Worm (Caenorhabditis elegans) whole organism, L1 larva: ENCODE measurements around the gene lips-2.

Source experiments
- alr-1 ChIP-seq: fragments of 200-800 bp; sonication (Bioruptor generic); optimal IDR thresholded peaks from 2 replicates; lab custom pipeline; 2018; ENCODE audit warnings: borderline replicate concordance, mild to moderate bottlenecking, missing genetic modification characterization, missing compliant biosample characterization
- ces-1 ChIP-seq: fragments of 150-350 bp; optimal IDR thresholded peaks from 2 replicates; lab custom pipeline; 2014; ENCODE audit warnings: missing biosample characterization, missing genetic modification reagents, missing genetic modification characterization
- efl-1 ChIP-seq, 4 experiments: fragments of 150-350 bp; optimal IDR thresholded peaks in 3 of 4; peaks in 1 of 4; 1 replicate in 1 of 4; 2 replicates in 3 of 4; lab custom pipeline; 2014; ENCODE audit warnings: missing biosample characterization in 2 of 4, missing genetic modification characterization in 2 of 4, missing genetic modification reagents in 2 of 4
- egl-27 ChIP-seq, 2 experiments: fragments of 150-350 bp in 1 of 2; sonication (generic microtip); optimal IDR thresholded peaks; 3 replicates each; lab custom pipeline; 2017 to 2018; ENCODE audit warnings: missing biosample characterization in 2 of 2, missing genetic modification characterization in 2 of 2, missing genetic modification reagents in 2 of 2
- elt-2 ChIP-seq: sonication (generic microtip); optimal IDR thresholded peaks from 2 replicates; lab custom pipeline; 2016; ENCODE audit warnings: missing genetic modification characterization, mild to moderate bottlenecking, inconsistent platforms, missing compliant biosample characterization, missing genetic modification reagents
- elt-3 ChIP-seq, 6 experiments: fragments of 150-350 bp in 1 of 6; sonication (generic microtip); optimal IDR thresholded peaks; 2 replicates each; lab custom pipeline; 2017 to 2018; ENCODE audit warnings: missing biosample characterization in 6 of 6, missing genetic modification characterization in 6 of 6, inconsistent platforms in 1 of 6
- fkh-10 ChIP-seq: sonication (generic microtip); optimal IDR thresholded peaks from 2 replicates; lab custom pipeline; 2017; ENCODE audit warnings: missing biosample characterization, missing genetic modification reagents, missing genetic modification characterization
- grh-1 ChIP-seq: fragments of 200-800 bp; sonication (Bioruptor generic); IDR thresholded peaks from 2 replicates; pipeline ENCODE4 v1.3.6; 2022; ENCODE audit warnings: missing genetic modification reagents, missing genetic modification characterization, missing compliant biosample characterization
- hlh-17 ChIP-seq: fragments of 200-800 bp; sonication (Bioruptor generic); optimal IDR thresholded peaks from 2 replicates; lab custom pipeline; 2018; ENCODE audit warnings: missing genetic modification characterization, mild to moderate bottlenecking, missing compliant biosample characterization, moderate library complexity, borderline replicate concordance
- irx-1 ChIP-seq: sonication (generic microtip); optimal IDR thresholded peaks from 2 replicates; lab custom pipeline; 2016; ENCODE audit warnings: missing genetic modification characterization, missing compliant biosample characterization
- isw-1 ChIP-seq: fragments of 200-800 bp; sonication (Bioruptor generic); IDR thresholded peaks from 2 replicates; pipeline ENCODE4 v1.3.6; 2022; ENCODE audit warnings: missing genetic modification characterization, missing compliant biosample characterization
- lin-14 ChIP-seq: fragments of 200-800 bp; sonication (Bioruptor generic); optimal IDR thresholded peaks from 2 replicates; lab custom pipeline; 2018; ENCODE audit warnings: mild to moderate bottlenecking, missing genetic modification characterization, moderate library complexity, missing compliant biosample characterization
- lin-15B ChIP-seq: fragments of 150-350 bp; sonication (generic microtip); optimal IDR thresholded peaks from 3 replicates; lab custom pipeline; 2014; ENCODE audit warnings: missing biosample characterization, missing genetic modification characterization
- lsy-2 ChIP-seq, 2 experiments: fragments of 150-350 bp; optimal IDR thresholded peaks; 2 replicates each; lab custom pipeline; 2014; ENCODE audit warnings: missing biosample characterization in 2 of 2, missing genetic modification characterization in 2 of 2
- mab-9 ChIP-seq: fragments of 200-800 bp; sonication (Bioruptor generic); IDR thresholded peaks from 2 replicates; pipeline ENCODE4 v1.3.6; 2022; ENCODE audit warnings: missing genetic modification reagents, missing genetic modification characterization, missing compliant biosample characterization
- mef-2 ChIP-seq: fragments of 150-350 bp; optimal IDR thresholded peaks from 2 replicates; lab custom pipeline; 2014; ENCODE audit warnings: missing biosample characterization, missing genetic modification characterization
- mep-1 ChIP-seq: fragments of 150-350 bp; optimal IDR thresholded peaks from 2 replicates; lab custom pipeline; 2014; ENCODE audit warnings: missing biosample characterization, missing genetic modification characterization
- nhr-12 ChIP-seq: sonication (generic microtip); optimal IDR thresholded peaks from 2 replicates; lab custom pipeline; 2017; ENCODE audit warnings: missing biosample characterization, missing genetic modification characterization
- nhr-19 ChIP-seq: fragments of 200-800 bp; sonication (Bioruptor generic); conservative IDR thresholded peaks from 2 replicates; pipeline ENCODE4 v1.3.6; 2022; ENCODE audit warnings: missing genetic modification characterization, missing compliant biosample characterization
- nhr-237 ChIP-seq: fragments of 150-350 bp; optimal IDR thresholded peaks from 2 replicates; lab custom pipeline; 2014; ENCODE audit warnings: missing biosample characterization, missing genetic modification characterization
- nhr-84 ChIP-seq: sonication (generic microtip); optimal IDR thresholded peaks from 2 replicates; lab custom pipeline; 2017; ENCODE audit warnings: missing biosample characterization, missing genetic modification characterization
- nhr-85 ChIP-seq: sonication (generic microtip); peaks from one replicate; lab custom pipeline; 2016; ENCODE audit warnings: missing genetic modification characterization, inconsistent platforms, missing compliant biosample characterization
- nhr-90 ChIP-seq: sonication (generic microtip); optimal IDR thresholded peaks from 2 replicates; lab custom pipeline; 2016; ENCODE audit warnings: mild to moderate bottlenecking, missing genetic modification characterization, missing compliant biosample characterization; ENCODE audit not compliant: poor library complexity
- pag-3 ChIP-seq: sonication (generic microtip); optimal IDR thresholded peaks from 2 replicates; lab custom pipeline; 2017; ENCODE audit warnings: missing genetic modification characterization, mild to moderate bottlenecking, missing compliant biosample characterization, antibody characterized with exemption, borderline replicate concordance; ENCODE audit not compliant: insufficient read depth
- pqm-1 ChIP-seq: sonication (generic microtip); optimal IDR thresholded peaks from 3 replicates; lab custom pipeline; 2017; ENCODE audit warnings: missing biosample characterization, missing genetic modification characterization
- rnt-1 ChIP-seq: sonication (generic microtip); optimal IDR thresholded peaks from 2 replicates; lab custom pipeline; 2016; ENCODE audit warnings: mild to moderate bottlenecking, missing genetic modification characterization, moderate library complexity, missing compliant biosample characterization
- skn-1 ChIP-seq: fragments of 150-350 bp; optimal IDR thresholded peaks from 2 replicates; lab custom pipeline; 2014; ENCODE audit warnings: missing biosample characterization, missing genetic modification characterization
- snu-23 ChIP-seq: sonication (generic microtip); optimal IDR thresholded peaks from 2 replicates; lab custom pipeline; 2016; ENCODE audit warnings: missing genetic modification characterization, missing compliant biosample characterization
- tbx-2 ChIP-seq: sonication (generic microtip); optimal IDR thresholded peaks from 2 replicates; lab custom pipeline; 2016; ENCODE audit warnings: missing genetic modification characterization, missing compliant biosample characterization
- tlp-1 ChIP-seq: fragments of 150-350 bp; optimal IDR thresholded peaks from 2 replicates; lab custom pipeline; 2014; ENCODE audit warnings: missing biosample characterization, missing genetic modification characterization
- unc-130 ChIP-seq: fragments of 150-350 bp; optimal IDR thresholded peaks from 2 replicates; lab custom pipeline; 2017; ENCODE audit warnings: missing biosample characterization, missing genetic modification characterization, inconsistent platforms
- unc-30 ChIP-seq: sonication (generic microtip); optimal IDR thresholded peaks from 2 replicates; lab custom pipeline; 2017; ENCODE audit warnings: missing biosample characterization, missing genetic modification characterization
- unc-62 ChIP-seq: fragments of 150-350 bp; optimal IDR thresholded peaks from 2 replicates; lab custom pipeline; 2014; ENCODE audit warnings: missing biosample characterization, missing genetic modification reagents, missing genetic modification characterization
- vab-15 ChIP-seq: sonication (generic microtip); optimal IDR thresholded peaks from 2 replicates; lab custom pipeline; 2017; ENCODE audit warnings: missing genotype, mild to moderate bottlenecking, missing genetic modification characterization, missing compliant biosample characterization
- ztf-4 ChIP-seq: fragments of 150-350 bp; optimal IDR thresholded peaks from 2 replicates; lab custom pipeline; 2014; ENCODE audit warnings: missing biosample characterization, missing genetic modification characterization

lips-2 gene

ce11 chrX:12285496-12285895, at the start of gene lips-2:
Gene lips-2 (plus strand): TSS chrX:12285796.
- no peak for TF ChIP-seq tlp-1 (tag; lab: Kevin White, UChicago)
- no peak for TF ChIP-seq nhr-237 (tag; lab: Kevin White, UChicago)
- TF ChIP-seq elt-3 (tag; optimal IDR thresholded peaks at IDR 0.05; lab: Kevin White, UChicago): no peak
- no peak for TF ChIP-seq skn-1 (tag; lab: Kevin White, UChicago)
- no peak for TF ChIP-seq nhr-85 (tag; lab: Kevin White, UChicago)
- no peak for TF ChIP-seq ztf-4 (tag; lab: Kevin White, UChicago)
- TF ChIP-seq egl-27 (tag; optimal IDR thresholded peaks at IDR 0.05; lab: Kevin White, UChicago): no peak
- TF ChIP-seq nhr-19 (GFP tag; lab: Robert Waterston, UW): no peak
- no peak for TF ChIP-seq unc-30 (tag; lab: Kevin White, UChicago)
- TF ChIP-seq snu-23 (GFP tag; lab: Kevin White, UChicago): no peak
- no peak for TF ChIP-seq lin-15B (tag; lab: Kevin White, UChicago)

DNA sequence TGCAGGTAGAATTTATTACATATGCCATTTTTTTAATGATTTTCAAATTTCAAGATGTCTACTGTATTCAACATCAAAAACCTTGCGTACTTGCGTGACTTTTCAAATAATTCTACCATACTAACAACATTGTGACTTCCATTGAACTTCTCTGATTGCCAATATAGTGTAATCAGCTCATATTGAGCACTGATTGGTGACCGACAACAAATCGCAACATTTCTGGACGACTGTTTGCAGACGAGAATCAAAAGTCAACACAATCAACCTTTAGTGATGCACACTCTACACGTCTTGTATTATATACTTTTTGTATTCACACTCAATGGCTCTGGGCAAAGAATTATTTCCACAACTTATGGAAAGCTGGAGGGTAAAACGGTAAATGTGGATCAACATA, 44.1 kb upstream of the lips-2 start, which contains the start of gene cest-3:
Gene cest-3 (plus strand): TSS at position 190 of the 400 bp plus-strand sequence.
- TF ChIP-seq elt-2 (tag; lab: Kevin White, UChicago): peak; percentile 19
- no peak for TF ChIP-seq lin-15B (tag; lab: Kevin White, UChicago)

DNA sequence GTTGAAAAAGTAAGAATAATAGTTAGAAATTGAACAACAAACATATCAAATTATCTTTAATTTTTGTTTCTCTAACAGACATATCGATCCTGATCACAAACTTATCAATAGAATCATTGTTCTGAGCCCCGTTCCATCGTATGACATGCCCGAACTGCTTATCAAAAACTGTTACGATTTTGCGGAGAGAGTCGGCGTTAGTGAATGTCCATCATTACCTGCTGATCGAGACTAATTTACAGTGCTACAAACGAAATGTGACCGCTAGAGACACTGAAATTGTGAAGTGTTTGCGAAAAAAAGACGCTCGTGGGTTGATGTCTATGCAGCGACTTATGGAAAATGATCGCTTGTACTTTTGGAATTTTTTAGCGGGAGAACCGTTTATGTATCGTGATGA, 42.7 kb upstream of the lips-2 start:
- TF ChIP-seq unc-130 (tag; lab: Kevin White, UChicago) (no peak), nhr-85 (tag; lab: Kevin White, UChicago) (no peak), elt-2 (tag; lab: Kevin White, UChicago) (no peak), vab-15 (tag; lab: Kevin White, UChicago) (no peak), grh-1 (GFP tag; lab: Robert Waterston, UW) (no peak), ztf-4 (tag; lab: Kevin White, UChicago) (no peak), hlh-17 (GFP tag; lab: Kevin White, UChicago) (no peak), elt-3 (tag; optimal IDR thresholded peaks at IDR 0.05; lab: Kevin White, UChicago) (no peak), mef-2 (tag; lab: Kevin White, UChicago) (no peak), ces-1 (no peak), alr-1 (tag; lab: Kevin White, UChicago) (no peak)

DNA sequence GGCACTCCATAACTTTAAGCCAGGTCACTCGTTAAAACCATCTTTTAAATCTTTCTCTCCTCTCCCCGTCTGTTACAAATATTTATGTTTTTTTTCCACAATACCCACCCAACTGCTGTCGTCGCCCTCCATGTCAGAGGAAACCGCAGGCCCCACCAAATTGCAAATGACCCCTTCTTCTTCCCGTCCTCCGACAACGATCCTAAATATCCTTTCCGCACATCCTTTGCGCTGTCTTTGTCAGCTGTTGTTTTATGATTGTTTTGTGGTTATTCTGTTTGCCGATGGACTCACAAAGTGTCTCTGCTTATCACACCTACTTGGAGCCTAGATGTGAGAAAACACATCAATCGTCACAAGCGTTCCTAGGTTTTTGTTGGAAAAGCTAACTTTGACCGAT, 37.5 kb upstream of the lips-2 start:
- peak; percentile 2 for TF ChIP-seq lin-14 (GFP tag; lab: Kevin White, UChicago)
- no peak for TF ChIP-seq efl-1 (optimal IDR thresholded peaks at IDR 0.05; lab: Kevin White, UChicago)
- TF ChIP-seq efl-1 (GFP tag; optimal IDR thresholded peaks at IDR 0.05 in 1 of 2; lab: Kevin White, UChicago): no peak
- TF ChIP-seq rnt-1 (tag; lab: Kevin White, UChicago): peak; percentile 44

ce11 chrX:12252189-12252588, 33.4 kb upstream of the lips-2 start:
- TF ChIP-seq elt-2 (tag; lab: Kevin White, UChicago) (no peak), nhr-84 (no peak), fkh-10 (GFP tag; lab: Kevin White, UChicago) (peak; percentile 59), unc-62 (GFP tag; lab: Kevin White, UChicago) (no peak), lsy-2 (tag; optimal IDR thresholded peaks at IDR 0.05; lab: Kevin White, UChicago) (no peak), mep-1 (tag; lab: Kevin White, UChicago) (no peak), isw-1 (GFP tag; lab: Robert Waterston, UW) (no peak), ces-1 (peak; percentile 23)

ce11 chrX:12256594-12257048, 29.0 kb upstream of the lips-2 start, which contains the start of gene E01G6.2:
Gene E01G6.2 (plus strand): TSS chrX:12256644.
- TF ChIP-seq efl-1 (optimal IDR thresholded peaks at IDR 0.05; lab: Kevin White, UChicago): no peak
- TF ChIP-seq efl-1 (GFP tag; optimal IDR thresholded peaks at IDR 0.05 in 1 of 2; lab: Kevin White, UChicago): no peak
- no peak for TF ChIP-seq nhr-12
- TF ChIP-seq mef-2 (tag; lab: Kevin White, UChicago): no peak
- TF ChIP-seq irx-1 (tag; lab: Kevin White, UChicago): no peak
- no peak for TF ChIP-seq pqm-1 (tag; lab: Kevin White, UChicago)
- no peak for TF ChIP-seq nhr-90
- TF ChIP-seq pag-3: no peak
- TF ChIP-seq tbx-2 (tag; lab: Kevin White, UChicago): no peak
- peak; percentile 65 for TF ChIP-seq lin-14 (GFP tag; lab: Kevin White, UChicago)
- 0 out of 2 replicates have a peak, but pooled peaks have one; percentile 43 for TF ChIP-seq mab-9
